Fruit fly (Drosophila melanogaster) whole organism, embryonic: ENCODE data around the gene Ldsdh1.

Experiments used
- CG11696 ChIP-seq: fragments of 200-800 bp; sonication (Bioruptor generic); IDR thresholded peaks from 2 replicates; pipeline ENCODE4 v1.3.6; 2022; ENCODE audit warnings: missing biosample characterization, missing genetic modification characterization
- CG12659 ChIP-seq: fragments of 200-800 bp; sonication (Bioruptor generic); optimal IDR thresholded peaks from 3 replicates; lab custom pipeline; 2017; ENCODE audit warnings: mild to moderate bottlenecking, missing biosample characterization, missing genetic modification reagents, missing genetic modification characterization
- CG13624 ChIP-seq: fragments of 200-800 bp; sonication (Bioruptor generic); optimal IDR thresholded peaks from 2 replicates; lab custom pipeline; 2016; ENCODE audit warnings: missing biosample characterization, missing genetic modification characterization
- CG15011 ChIP-seq: fragments of 200-800 bp; sonication (Bioruptor generic); optimal IDR thresholded peaks from 3 replicates; lab custom pipeline; 2018; ENCODE audit warnings: missing biosample characterization, mild to moderate bottlenecking, missing genetic modification characterization
- CG15479 ChIP-seq: fragments of 200-800 bp; sonication (Bioruptor generic); optimal IDR thresholded peaks from 3 replicates; lab custom pipeline; 2019; ENCODE audit warnings: missing biosample characterization, mild to moderate bottlenecking, missing genetic modification characterization, moderate library complexity
- CG1602 ChIP-seq: fragments of 200-800 bp; sonication (Bioruptor generic); optimal IDR thresholded peaks from 3 replicates; lab custom pipeline; 2016; ENCODE audit warnings: missing biosample characterization, missing genetic modification characterization
- CG17359 ChIP-seq: fragments of 200-800 bp; sonication (Bioruptor generic); optimal IDR thresholded peaks from 3 replicates; lab custom pipeline; 2018; ENCODE audit warnings: missing biosample characterization, mild to moderate bottlenecking, missing genetic modification characterization, moderate library complexity
- CG18619 ChIP-seq: fragments of 200-800 bp; sonication (Bioruptor generic); optimal IDR thresholded peaks from 3 replicates; lab custom pipeline; 2017; ENCODE audit warnings: missing biosample characterization, mild to moderate bottlenecking, missing genetic modification characterization
- CG2199 ChIP-seq: fragments of 200-800 bp; sonication (Bioruptor generic); IDR thresholded peaks from 3 replicates; pipeline ENCODE4 v1.3.6; 2022; ENCODE audit warnings: missing biosample characterization, missing genetic modification characterization
- CG31441 ChIP-seq: fragments of 200-800 bp; sonication (Bioruptor generic); IDR thresholded peaks from 2 replicates; pipeline ENCODE4 v1.3.6; 2022; ENCODE audit warnings: missing biosample characterization, missing genetic modification characterization
- CG3281 ChIP-seq: fragments of 200-800 bp; sonication (Bioruptor generic); optimal IDR thresholded peaks from 3 replicates; lab custom pipeline; 2017; ENCODE audit warnings: missing biosample characterization, mild to moderate bottlenecking, missing genetic modification characterization
- CG42726 ChIP-seq: fragments of 200-800 bp; sonication (Bioruptor generic); IDR thresholded peaks from 2 replicates; pipeline ENCODE4 v1.3.6; 2022; ENCODE audit warnings: missing biosample characterization, missing genetic modification characterization; ENCODE audit not compliant: partially characterized antibody
- CG43689 ChIP-seq: fragments of 200-800 bp; sonication (Bioruptor generic); IDR thresholded peaks from 2 replicates; pipeline ENCODE4 v1.3.6; 2022; ENCODE audit warnings: missing biosample characterization, missing genetic modification characterization
- CG4854 ChIP-seq: fragments of 200-800 bp; sonication (Bioruptor generic); optimal IDR thresholded peaks from 2 replicates; lab custom pipeline; 2016; ENCODE audit warnings: missing biosample characterization, missing genetic modification characterization, inconsistent platforms
- CG5953 ChIP-seq: fragments of 200-800 bp; sonication (Bioruptor generic); IDR thresholded peaks from 2 replicates; pipeline ENCODE4 v1.3.6; 2022; ENCODE audit warnings: missing biosample characterization, missing genetic modification characterization
- CG6683 ChIP-seq: fragments of 200-800 bp; sonication (Bioruptor generic); optimal IDR thresholded peaks from 2 replicates; lab custom pipeline; 2017; ENCODE audit warnings: missing biosample characterization, mild to moderate bottlenecking, missing genetic modification characterization, missing genetic modification reagents
- CG7357 ChIP-seq: fragments of 200-800 bp; sonication (Bioruptor generic); IDR thresholded peaks from 3 replicates; pipeline ENCODE4 v1.3.6; 2022; ENCODE audit warnings: missing biosample characterization, missing genetic modification characterization
- CG8388 ChIP-seq: fragments of 200-800 bp; sonication (Bioruptor generic); optimal IDR thresholded peaks from 2 replicates; lab custom pipeline; 2019; ENCODE audit warnings: missing biosample characterization, mild to moderate bottlenecking, missing genetic modification characterization, moderate library complexity
- CG9215 ChIP-seq: fragments of 200-800 bp; sonication (Bioruptor generic); IDR thresholded peaks from 2 replicates; pipeline ENCODE4 v1.3.6; 2022; ENCODE audit warnings: missing biosample characterization, missing genetic modification characterization
- CG9437 ChIP-seq: fragments of 200-800 bp; sonication (Bioruptor generic); optimal IDR thresholded peaks from 2 replicates; lab custom pipeline; 2018; ENCODE audit warnings: missing biosample characterization, mild to moderate bottlenecking, missing genetic modification characterization
- CG9609 ChIP-seq: fragments of 200-800 bp; sonication (Bioruptor generic); optimal IDR thresholded peaks from 3 replicates; lab custom pipeline; 2016; ENCODE audit warnings: missing biosample characterization, missing genetic modification characterization
- D ChIP-seq, 2 experiments: fragments of 200-800 bp in 1 of 2; fragments of >200 bp in 1 of 2; sonication (Bioruptor generic) in 1 of 2; optimal IDR thresholded peaks; 2 replicates in 1 of 2; 3 replicates in 1 of 2; lab custom pipeline; 2017; ENCODE audit warnings: mild to moderate bottlenecking in 1 of 2, missing biosample characterization in 1 of 2, missing genetic modification characterization in 1 of 2, missing genetic modification reagents in 1 of 2
- Dip2 ChIP-seq: fragments of 200-800 bp; sonication (Bioruptor generic); IDR thresholded peaks from 2 replicates; pipeline ENCODE4 v1.3.6; 2022; ENCODE audit warnings: missing biosample characterization, missing genetic modification characterization
- Ets65A ChIP-seq: fragments of 200-800 bp; sonication (Bioruptor generic); peaks from one replicate; lab custom pipeline; 2016; ENCODE audit warnings: missing biosample characterization, missing genetic modification characterization
- Hmr ChIP-seq: fragments of 200-800 bp; sonication (Bioruptor generic); optimal IDR thresholded peaks from 3 replicates; lab custom pipeline; 2017; ENCODE audit warnings: mild to moderate bottlenecking, missing biosample characterization, missing genetic modification reagents, missing genetic modification characterization
- Hr3 ChIP-seq: fragments of 200-800 bp; sonication (Bioruptor generic); optimal IDR thresholded peaks from 3 replicates; lab custom pipeline; 2016; ENCODE audit warnings: missing biosample characterization, missing genetic modification characterization
- Mrtf ChIP-seq: fragments of 200-800 bp; sonication (Bioruptor generic); IDR thresholded peaks from 3 replicates; pipeline ENCODE4 v1.3.6; 2022; ENCODE audit warnings: missing biosample characterization, missing genetic modification characterization
- Nf-YB ChIP-seq: fragments of 200-800 bp; sonication (Bioruptor generic); optimal IDR thresholded peaks from 3 replicates; lab custom pipeline; 2019; ENCODE audit warnings: missing biosample characterization, mild to moderate bottlenecking, missing genetic modification characterization, moderate library complexity
- Nf-YC ChIP-seq: fragments of 200-800 bp; optimal IDR thresholded peaks from 3 replicates; lab custom pipeline; 2019; ENCODE audit warnings: missing biosample characterization, mild to moderate bottlenecking, missing genetic modification characterization, moderate library complexity
- Oli ChIP-seq: fragments of 200-800 bp; sonication (Bioruptor generic); optimal IDR thresholded peaks from 2 replicates; lab custom pipeline; 2018; ENCODE audit warnings: missing biosample characterization, mild to moderate bottlenecking, missing genetic modification characterization, moderate library complexity
- Opbp ChIP-seq: fragments of 200-800 bp; sonication (Bioruptor generic); IDR thresholded peaks from 3 replicates; pipeline ENCODE4 v1.3.6; 2022; ENCODE audit warnings: missing biosample characterization, missing genetic modification characterization; ENCODE audit not compliant: partially characterized antibody
- Pdp1 ChIP-seq, 2 experiments: fragments of 200-800 bp; sonication (Bioruptor generic); optimal IDR thresholded peaks; 3 replicates each; lab custom pipeline; 2016; ENCODE audit warnings: missing biosample characterization in 2 of 2, missing genetic modification characterization in 2 of 2, mild to moderate bottlenecking in 1 of 2, moderate library complexity in 1 of 2
- Ravus ChIP-seq: fragments of 200-800 bp; sonication (Bioruptor generic); IDR thresholded peaks from 2 replicates; pipeline ENCODE4 v1.3.6; 2022; ENCODE audit warnings: missing biosample characterization, missing genetic modification characterization
- Six4 ChIP-seq: fragments of 200-800 bp; sonication (Bioruptor generic); optimal IDR thresholded peaks from 2 replicates; lab custom pipeline; 2016; ENCODE audit warnings: missing biosample characterization, missing genetic modification characterization
- Trl ChIP-seq, 3 experiments: fragments of >200 bp in 2 of 3; fragments of 200-800 bp in 1 of 3; sonication (Bioruptor generic) in 1 of 3; optimal IDR thresholded peaks; 2 replicates in 1 of 3; 3 replicates in 2 of 3; lab custom pipeline; 2016 to 2017; ENCODE audit warnings: missing biosample characterization in 1 of 3, missing genetic modification characterization in 1 of 3
- Usf ChIP-seq: fragments of 200-800 bp; sonication (Bioruptor generic); optimal IDR thresholded peaks from 2 replicates; lab custom pipeline; 2017; ENCODE audit warnings: missing genotype, missing biosample characterization, missing genetic modification characterization
- aop ChIP-seq: fragments of 200-800 bp; sonication (Bioruptor generic); IDR thresholded peaks from 2 replicates; pipeline ENCODE4 v1.3.6; 2022; ENCODE audit warnings: missing biosample characterization, missing genetic modification characterization
- az2 ChIP-seq: fragments of 200-800 bp; sonication (Bioruptor generic); optimal IDR thresholded peaks from 3 replicates; lab custom pipeline; 2016; ENCODE audit warnings: missing biosample characterization, missing genetic modification characterization
- chm ChIP-seq: fragments of 200-800 bp; sonication (Bioruptor generic); IDR thresholded peaks from 2 replicates; pipeline ENCODE4 v1.3.6; 2022; ENCODE audit warnings: missing biosample characterization, missing genetic modification characterization
- ham ChIP-seq: fragments of 200-800 bp; sonication (Bioruptor generic); IDR thresholded peaks from 2 replicates; pipeline ENCODE4 v1.3.6; 2022; ENCODE audit warnings: missing biosample characterization, missing genetic modification characterization
- klu ChIP-seq: fragments of 200-800 bp; sonication (Bioruptor generic); IDR thresholded peaks from 2 replicates; pipeline ENCODE4 v1.3.6; 2022; ENCODE audit warnings: missing biosample characterization, missing genetic modification characterization
- lmd ChIP-seq: fragments of 200-800 bp; sonication (Bioruptor generic); IDR thresholded peaks from 2 replicates; pipeline ENCODE4 v1.3.6; 2022; ENCODE audit warnings: missing biosample characterization, missing genetic modification characterization
- otp ChIP-seq: fragments of 200-800 bp; sonication (Bioruptor generic); IDR thresholded peaks from 3 replicates; pipeline ENCODE4, ENCODE4 v1.3.6; 2022; ENCODE audit warnings: missing biosample characterization, missing genetic modification characterization
- pita ChIP-seq: fragments of 200-800 bp; sonication (Bioruptor generic); optimal IDR thresholded peaks from 2 replicates; lab custom pipeline; 2017; ENCODE audit warnings: missing biosample characterization, mild to moderate bottlenecking, missing genetic modification characterization
- pnt ChIP-seq: fragments of 200-800 bp; sonication (Bioruptor generic); optimal IDR thresholded peaks from 3 replicates; lab custom pipeline; 2016; ENCODE audit warnings: missing biosample characterization, missing genetic modification characterization
- prd ChIP-seq, 3 experiments: fragments of >200 bp in 2 of 3; fragments of 200-800 bp in 1 of 3; sonication (Bioruptor generic) in 1 of 3; optimal IDR thresholded peaks in 2 of 3; IDR thresholded peaks in 1 of 3; 2 replicates in 2 of 3; 3 replicates in 1 of 3; pipeline versions ENCODE4 v1.3.6 to Lab custom; 2017 to 2022; ENCODE audit warnings: missing biosample characterization in 1 of 3, missing genetic modification characterization in 1 of 3
- sd ChIP-seq: fragments of 200-800 bp; sonication (Bioruptor generic); optimal IDR thresholded peaks from 3 replicates; lab custom pipeline; 2018; ENCODE audit warnings: missing biosample characterization, mild to moderate bottlenecking, missing genetic modification characterization, moderate library complexity
- twi ChIP-seq: fragments of 200-800 bp; optimal IDR thresholded peaks from 2 replicates; lab custom pipeline; 2019; ENCODE audit warnings: missing biosample characterization, mild to moderate bottlenecking, missing genetic modification characterization, moderate library complexity
- tx ChIP-seq: fragments of 200-800 bp; sonication (Bioruptor generic); optimal IDR thresholded peaks from 2 replicates; lab custom pipeline; 2016; ENCODE audit warnings: missing biosample characterization, missing genetic modification characterization
- vnd ChIP-seq: fragments of 200-800 bp; sonication (Bioruptor generic); IDR thresholded peaks from 3 replicates; pipeline ENCODE4 v1.3.6; 2022; ENCODE audit warnings: missing biosample characterization, missing genetic modification characterization; ENCODE audit not compliant: partially characterized antibody

Ldsdh1 gene

dm6 chrX:8126149-8126548 is 44.7 kb upstream of the Ldsdh1 start (continued):
- TF ChIP-seq D (optimal IDR thresholded peaks at IDR 0.05; lab: Kevin White, UChicago) (no peak), D (GFP tag; optimal IDR thresholded peaks at IDR 0.05; lab: Kevin White, UChicago) (peak; percentile 63), CG15479 (no peak), chm (GFP tag; lab: Robert Waterston, UW) (peak; percentile 55; the same call in 1 of the 2 replicates), CG9609 (peak; percentile 9), CG13624 (no peak), Opbp (GFP tag; lab: Robert Waterston, UW) (no peak), ham (GFP tag; lab: Robert Waterston, UW) (no peak), Nf-YB (no peak), pita (GFP tag; lab: Kevin White, UChicago) (no peak), CG15011 (GFP tag; lab: Kevin White, UChicago) (no peak), lmd (GFP tag; lab: Robert Waterston, UW) (peak; percentile 60), CG31441 (GFP tag; lab: Robert Waterston, UW) (peak; percentile 65), CG8388 (peak; percentile 74), CG2199 (GFP tag; lab: Robert Waterston, UW) (no peak), tx (GFP tag; lab: Kevin White, UChicago) (peak; percentile 39), Nf-YC (no peak), Dip2 (GFP tag; lab: Robert Waterston, UW) (no peak), CG42726 (GFP tag; lab: Robert Waterston, UW) (no peak), aop (GFP tag; lab: Robert Waterston, UW) (no peak), Usf (GFP tag; lab: Kevin White, UChicago) (no peak), CG9437 (peak; percentile 2), Six4 (GFP tag; lab: Kevin White, UChicago) (peak; percentile 15), CG3281 (GFP tag; lab: Kevin White, UChicago) (no peak), sd (peak; percentile 9), Ravus (GFP tag; lab: Robert Waterston, UW) (no peak), CG1602 (peak; percentile 50), az2 (peak; percentile 69), Oli (tag; lab: Kevin White, UChicago) (peak; percentile 68), Hr3 (GFP tag; lab: Kevin White, UChicago) (peak; percentile 52), prd (optimal IDR thresholded peaks at IDR 0.05; lab: Kevin White, UChicago) (no peak), prd (GFP tag; IDR thresholded peaks at IDR 0.05; lab: Robert Waterston, UW) (peak; percentile 85), vnd (no peak), otp (GFP tag; lab: Robert Waterston, UW) (peak; percentile 41; the same call in 1 of the 3 replicates), Trl (optimal IDR thresholded peaks at IDR 0.05; lab: Kevin White, UChicago) (no peak), Trl (GFP tag; optimal IDR thresholded peaks at IDR 0.05; lab: Kevin White, UChicago) (peak; percentile 21), Mrtf (GFP tag; lab: Robert Waterston, UW) (peak; percentile 55; the same call in 2 of the 3 replicates), Hmr (GFP tag; lab: Kevin White, UChicago) (no peak), Ets65A (GFP tag; lab: Kevin White, UChicago) (peak; percentile 94), CG4854 (GFP tag; lab: Kevin White, UChicago) (no peak), CG9215 (GFP tag; lab: Robert Waterston, UW) (no peak), klu (GFP tag; lab: Robert Waterston, UW) (no peak), CG43689 (GFP tag; lab: Robert Waterston, UW) (no peak), CG17359 (peak; percentile 81), pnt (peak; percentile 17), CG12659 (peak; percentile 11), CG18619 (GFP tag; lab: Kevin White, UChicago) (no peak), CG11696 (GFP tag; lab: Robert Waterston, UW) (no peak), twi (tag; lab: Kevin White, UChicago) (peak; percentile 13), CG7357 (GFP tag; lab: Robert Waterston, UW) (no peak), Pdp1 (GFP tag; optimal IDR thresholded peaks at IDR 0.05; lab: Kevin White, UChicago) (peak; percentile 31 to 43), CG5953 (GFP tag; lab: Robert Waterston, UW) (no peak), CG6683 (no peak)
